Worm (Caenorhabditis elegans): Measurements from ENCODE around the gene DH11.2.

DNA sequence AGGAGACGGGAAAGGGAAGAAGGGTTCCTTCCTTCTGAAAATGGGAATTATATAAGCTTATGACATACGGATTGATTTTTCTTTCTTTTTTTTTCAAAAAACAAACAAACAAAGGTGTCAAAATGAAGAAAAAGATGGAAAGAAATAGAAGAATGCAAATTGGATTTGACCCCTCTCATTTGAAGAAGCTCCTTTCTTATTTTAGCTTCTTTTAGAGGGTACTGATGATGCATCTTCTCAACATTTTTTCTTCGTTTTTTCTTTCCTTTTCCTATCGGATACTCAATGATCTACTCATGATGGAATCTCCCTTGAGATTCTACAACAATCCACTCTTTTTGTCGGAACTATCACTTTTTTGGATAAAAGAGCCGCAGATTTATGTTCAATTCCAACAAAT is 22.4 kb upstream of the DH11.2 start:
- TF ChIP-seq mep-1 (tag; optimal IDR thresholded peaks at IDR 0.05), result no peak
- no peak for TF ChIP-seq zag-1 (tag; optimal IDR thresholded peaks at IDR 0.05)
- TF ChIP-seq skn-1 (tag; optimal IDR thresholded peaks at IDR 0.05), result no peak
- TF ChIP-seq pqm-1 (tag; optimal IDR thresholded peaks at IDR 0.05), result no peak
- no peak for TF ChIP-seq nhr-76 (tag; optimal IDR thresholded peaks at IDR 0.05)
- TF ChIP-seq lin-15B (tag; optimal IDR thresholded peaks at IDR 0.05), result no peak
- no peak for TF ChIP-seq cey-2 (tag; optimal IDR thresholded peaks at IDR 0.05; ENCODE audit: borderline replicate concordance, insufficient read depth)
